Fruit fly (Drosophila melanogaster) S2 (cell line): ENCODE results near the gene capu.

Experiments
- CG8478 ChIP-seq: fragments of >200 bp; optimal IDR thresholded peaks from 2 replicates; lab custom pipeline; 2018
- CTCF ChIP-seq, 2 experiments: fragments of >200 bp; optimal IDR thresholded peaks; 2 replicates each; lab custom pipeline; 2018

- no peak for TF ChIP-seq CG8478
- TF ChIP-seq CTCF (optimal IDR thresholded peaks at IDR 0.05; lab: Kevin White, UChicago): no peak
These were observed 14.5 kb downstream of the capu start for dm6 chr2L:3888173-3888572.
